Worm (Caenorhabditis elegans) whole organism, midembryonic: ENCODE measurements around the gene F43C11.12.
A peak's percentile ranks its signal among the peaks of the same experiment; 100 is the strongest.

Experiments used
- T22C8.4 ChIP-seq: fragments of 200-800 bp; sonication (Bioruptor generic); IDR thresholded peaks from 2 replicates; pipeline ENCODE4 v1.3.6; 2022; ENCODE audit warnings: missing genetic modification characterization, missing compliant biosample characterization
- cog-1 ChIP-seq: sonication (generic microtip); optimal IDR thresholded peaks from 2 replicates; lab custom pipeline; 2016; ENCODE audit warnings: missing genetic modification characterization, missing compliant biosample characterization
- flt-1 ChIP-seq: fragments of 200-800 bp; sonication (Bioruptor generic); IDR thresholded peaks from 2 replicates; pipeline ENCODE4 v1.3.6; 2022; ENCODE audit warnings: missing genetic modification characterization, missing compliant biosample characterization
- klf-2 ChIP-seq: fragments of 200-800 bp; sonication (Bioruptor generic); conservative IDR thresholded peaks from 2 replicates; pipeline ENCODE4 v1.3.6; 2022; ENCODE audit warnings: missing genetic modification reagents, missing genetic modification characterization, missing compliant biosample characterization
- med-1 ChIP-seq: sonication (generic microtip); optimal IDR thresholded peaks from 2 replicates; lab custom pipeline; 2017; ENCODE audit warnings: missing genetic modification characterization, mild to moderate bottlenecking, missing compliant biosample characterization, antibody characterized with exemption, missing genetic modification reagents; ENCODE audit not compliant: insufficient read depth
- ref-1 ChIP-seq: fragments of 200-800 bp; sonication (Bioruptor generic); conservative IDR thresholded peaks from 2 replicates; pipeline ENCODE4 v1.3.6; 2022; ENCODE audit warnings: missing genetic modification reagents, missing genetic modification characterization, missing compliant biosample characterization
- tab-1 ChIP-seq: fragments of 200-800 bp; sonication (Bioruptor generic); IDR thresholded peaks from 2 replicates; pipeline ENCODE4 v1.3.6; 2022; ENCODE audit warnings: missing genetic modification characterization, missing compliant biosample characterization
- ztf-23 ChIP-seq: fragments of 200-800 bp; sonication (Bioruptor generic); IDR thresholded peaks from 2 replicates; pipeline ENCODE4 v1.3.6; 2022; ENCODE audit warnings: missing genetic modification reagents, missing genetic modification characterization, missing compliant biosample characterization
- ztf-29 ChIP-seq: fragments of 200-800 bp; sonication (Bioruptor generic); IDR thresholded peaks from 2 replicates; pipeline ENCODE4 v1.3.6; 2022; ENCODE audit warnings: missing genetic modification reagents, missing genetic modification characterization, missing compliant biosample characterization

Gene F43C11.12

ce11 chrII:2341515-2341914 lies 25.0 kb downstream of the F43C11.12 start, which contains the start of gene enri-1:
TSS of gene enri-1 (minus strand) at chrII:2341615.
- TF ChIP-seq cog-1 (no peak), klf-2 (GFP tag; lab: Robert Waterston, UW) (no peak), flt-1 (GFP tag; lab: Robert Waterston, UW) (no peak), T22C8.4 (GFP tag; lab: Robert Waterston, UW) (no peak), med-1 (GFP tag; lab: Kevin White, UChicago) (no peak), ref-1 (GFP tag; lab: Robert Waterston, UW) (no peak), ztf-23 (no peak), tab-1 (GFP tag; lab: Robert Waterston, UW) (no peak), ztf-29 (no peak)

- TF ChIP-seq T22C8.4 (GFP tag; lab: Robert Waterston, UW) (no peak), ztf-29 (no peak), med-1 (GFP tag; lab: Kevin White, UChicago) (no peak)
These were observed 25.5 kb downstream of the F43C11.12 start for ce11 chrII:2340974-2341373.

DNA sequence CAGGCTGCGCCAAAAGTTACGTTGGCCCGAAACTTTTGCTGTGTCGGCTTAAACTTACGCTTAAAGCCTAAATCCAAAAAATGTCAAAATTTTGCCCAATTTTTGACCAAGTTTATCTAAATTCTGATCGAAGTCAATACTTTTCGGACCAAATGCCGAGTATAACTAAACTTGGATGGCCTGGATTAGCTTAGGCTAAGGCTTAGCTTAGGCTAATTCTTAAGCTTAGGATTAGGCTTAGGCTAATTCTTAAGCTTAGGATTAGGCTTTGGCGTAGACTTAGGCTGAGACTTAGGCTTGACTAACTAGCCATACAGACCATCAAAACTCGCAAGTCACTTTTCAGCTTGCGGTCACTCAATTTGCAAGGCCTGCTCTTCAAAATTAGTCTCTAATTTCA lies 30.3 kb downstream of the F43C11.12 start:
- TF ChIP-seq ref-1 (GFP tag; lab: Robert Waterston, UW) (no peak), tab-1 (GFP tag; lab: Robert Waterston, UW) (no peak), med-1 (GFP tag; lab: Kevin White, UChicago) (no peak), klf-2 (GFP tag; lab: Robert Waterston, UW) (no peak)

ce11 chrII:2335572-2335971 lies 31.0 kb downstream of the F43C11.12 start, which contains the start of gene F43C11.7:
TSS of gene F43C11.7 (plus strand) at chrII:2335897.
- TF ChIP-seq tab-1 (GFP tag; lab: Robert Waterston, UW), result no peak
- no peak for TF ChIP-seq ztf-23
- TF ChIP-seq med-1 (GFP tag; lab: Kevin White, UChicago), result no peak
- TF ChIP-seq cog-1, result no peak
- no peak for TF ChIP-seq flt-1 (GFP tag; lab: Robert Waterston, UW)
- no peak for TF ChIP-seq T22C8.4 (GFP tag; lab: Robert Waterston, UW)
- no peak for TF ChIP-seq ztf-29
- TF ChIP-seq klf-2 (GFP tag; lab: Robert Waterston, UW), result no peak
- TF ChIP-seq ref-1 (GFP tag; lab: Robert Waterston, UW), result no peak

ce11 chrII:2332220-2332619 lies 34.3 kb downstream of the F43C11.12 start, which contains the start of gene F43C11.8:
TSS of gene F43C11.8 (plus strand) at chrII:2332520.
- no peak for TF ChIP-seq ref-1 (GFP tag; lab: Robert Waterston, UW)
- no peak for TF ChIP-seq T22C8.4 (GFP tag; lab: Robert Waterston, UW)
- no peak for TF ChIP-seq ztf-29
- TF ChIP-seq cog-1, result no peak
- TF ChIP-seq ztf-23, result no peak
- TF ChIP-seq tab-1 (GFP tag; lab: Robert Waterston, UW), result no peak
- TF ChIP-seq flt-1 (GFP tag; lab: Robert Waterston, UW), result no peak
- TF ChIP-seq med-1 (GFP tag; lab: Kevin White, UChicago), result no peak
- no peak for TF ChIP-seq klf-2 (GFP tag; lab: Robert Waterston, UW)

DNA sequence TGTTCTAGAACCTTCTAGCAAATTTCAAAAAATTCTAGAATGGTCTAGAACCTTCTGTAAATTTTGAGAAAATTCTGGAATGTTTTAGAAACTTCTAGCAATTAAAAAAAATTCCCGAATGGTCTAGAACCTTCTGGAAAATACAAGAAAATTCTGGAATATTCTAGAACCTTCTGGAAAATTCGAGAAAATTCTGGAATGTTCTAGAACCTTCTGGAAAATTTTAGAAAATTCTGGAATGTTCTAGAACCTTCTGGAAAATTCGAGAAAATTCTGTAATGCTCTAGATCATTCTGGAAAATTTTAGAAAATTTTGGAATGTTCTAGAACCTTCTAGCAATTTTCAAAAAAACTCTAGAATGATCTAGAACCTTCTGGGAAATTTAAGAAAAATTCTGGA lies 36.1 kb downstream of the F43C11.12 start:
- TF ChIP-seq flt-1 (GFP tag; lab: Robert Waterston, UW) (peak; percentile 63), med-1 (GFP tag; lab: Kevin White, UChicago) (no peak)

DNA sequence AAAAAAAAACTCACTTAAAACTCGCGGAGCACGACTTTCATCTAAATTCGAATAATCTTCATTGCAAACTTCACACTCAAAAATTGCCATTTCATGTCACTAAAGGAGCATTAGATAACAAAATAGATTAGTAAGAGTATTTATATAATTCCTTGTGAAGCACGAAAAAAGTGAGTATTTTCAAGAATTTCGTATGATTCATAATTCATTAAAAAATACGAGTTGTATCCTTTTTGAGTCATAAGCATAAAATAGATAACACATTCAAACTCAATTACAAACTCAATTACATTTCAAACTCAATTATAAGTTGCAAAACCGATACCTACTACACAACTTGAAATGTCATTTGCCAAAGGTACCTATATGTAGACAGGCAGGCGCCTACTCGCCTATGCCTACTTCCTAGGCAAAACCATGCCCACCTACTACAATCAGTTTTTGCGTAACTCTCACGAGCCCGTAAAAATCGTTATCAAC lies 37.5 kb downstream of the F43C11.12 start, which contains the start of the genes ZK1240.8 and ZK1240.1:
ZK1240.8 (minus strand) TSS at position 101 of the 480 bp plus-strand sequence.
ZK1240.1 (plus strand) TSS at position 430 of the 480 bp plus-strand sequence.
- TF ChIP-seq ztf-23 (no peak), tab-1 (GFP tag; lab: Robert Waterston, UW) (no peak), T22C8.4 (GFP tag; lab: Robert Waterston, UW) (no peak), med-1 (GFP tag; lab: Kevin White, UChicago) (no peak), flt-1 (GFP tag; lab: Robert Waterston, UW) (no peak), ztf-29 (no peak), klf-2 (GFP tag; lab: Robert Waterston, UW) (no peak), cog-1 (no peak), ref-1 (GFP tag; lab: Robert Waterston, UW) (no peak)

DNA sequence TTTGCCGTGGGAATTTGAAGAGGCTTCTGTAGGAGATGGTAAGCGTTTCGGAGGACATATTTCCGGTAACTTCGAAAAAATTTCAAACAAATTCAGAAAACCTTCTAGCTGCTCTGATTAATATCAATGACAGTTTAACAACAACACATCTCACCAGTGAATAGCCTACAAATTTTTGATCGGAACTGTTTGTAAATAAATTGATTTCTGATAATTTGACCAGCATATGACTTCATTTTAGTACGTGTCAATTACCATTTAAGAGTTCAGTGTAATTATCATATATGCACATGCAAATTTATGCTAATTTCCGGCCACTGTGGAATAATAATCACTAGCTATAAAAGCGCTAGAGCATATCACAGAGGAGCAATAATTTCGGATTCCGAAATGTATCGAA lies 41.6 kb downstream of the F43C11.12 start, which contains the start of gene ZK1240.11:
ZK1240.11 (plus strand) TSS at position 301 of the 400 bp plus-strand sequence.
- no peak for TF ChIP-seq T22C8.4 (GFP tag; lab: Robert Waterston, UW)
- no peak for TF ChIP-seq ztf-23
- TF ChIP-seq flt-1 (GFP tag; lab: Robert Waterston, UW), result no peak
- no peak for TF ChIP-seq klf-2 (GFP tag; lab: Robert Waterston, UW)
- no peak for TF ChIP-seq cog-1
- TF ChIP-seq tab-1 (GFP tag; lab: Robert Waterston, UW), result no peak
- TF ChIP-seq ztf-29, result no peak
- TF ChIP-seq med-1 (GFP tag; lab: Kevin White, UChicago), result no peak
- no peak for TF ChIP-seq ref-1 (GFP tag; lab: Robert Waterston, UW)

- TF ChIP-seq klf-2 (GFP tag; lab: Robert Waterston, UW), result no peak
- TF ChIP-seq tab-1 (GFP tag; lab: Robert Waterston, UW), result no peak
- TF ChIP-seq ref-1 (GFP tag; lab: Robert Waterston, UW), result no peak
- TF ChIP-seq med-1 (GFP tag; lab: Kevin White, UChicago), result no peak
- TF ChIP-seq T22C8.4 (GFP tag; lab: Robert Waterston, UW), result no peak
- TF ChIP-seq ztf-23, result no peak
- TF ChIP-seq flt-1 (GFP tag; lab: Robert Waterston, UW), result no peak
- TF ChIP-seq ztf-29, result no peak
- no peak for TF ChIP-seq cog-1
These were observed 43.5 kb downstream of the F43C11.12 start, which contains the start of the genes ZK1240.6 and ZK1240.2 for ce11 chrII:2322857-2323518. TSS of gene ZK1240.6 (minus strand) at chrII:2322907. TSS of gene ZK1240.2 (plus strand) at chrII:2323376.
